Fruit fly (Drosophila melanogaster) whole organism, embryonic: ENCODE data around the gene CG15043.

Source experiments
- Antp ChIP-seq: fragments of 200-800 bp; sonication (Bioruptor generic); optimal IDR thresholded peaks from 3 replicates; lab custom pipeline; 2016; ENCODE audit warnings: missing biosample characterization, missing genetic modification characterization
- Atf6 ChIP-seq: fragments of 200-800 bp; sonication (Bioruptor generic); IDR thresholded peaks from 2 replicates; pipeline ENCODE4 v1.3.6; 2022; ENCODE audit warnings: missing biosample characterization, missing genetic modification characterization
- Awh ChIP-seq: fragments of 200-800 bp; sonication (Bioruptor generic); IDR thresholded peaks from 2 replicates; pipeline ENCODE4, ENCODE4 v1.3.6; 2022; ENCODE audit warnings: missing biosample characterization, missing genetic modification characterization
- CG10267 ChIP-seq: fragments of 200-800 bp; sonication (Bioruptor generic); optimal IDR thresholded peaks from 2 replicates; lab custom pipeline; 2018; ENCODE audit warnings: missing biosample characterization, mild to moderate bottlenecking, missing genetic modification characterization, moderate library complexity
- CG10431 ChIP-seq: fragments of 200-800 bp; sonication (Bioruptor generic); optimal IDR thresholded peaks from 3 replicates; lab custom pipeline; 2018; ENCODE audit warnings: missing biosample characterization, mild to moderate bottlenecking, missing genetic modification characterization
- CG12071 ChIP-seq: fragments of 200-800 bp; sonication (Bioruptor generic); optimal IDR thresholded peaks from 3 replicates; lab custom pipeline; 2018; ENCODE audit warnings: missing biosample characterization, mild to moderate bottlenecking, missing genetic modification characterization
- CG13775 ChIP-seq: fragments of 200-800 bp; sonication (Bioruptor generic); optimal IDR thresholded peaks from 3 replicates; lab custom pipeline; 2017; ENCODE audit warnings: missing biosample characterization, mild to moderate bottlenecking, missing genetic modification characterization
- CG15011 ChIP-seq: fragments of 200-800 bp; sonication (Bioruptor generic); optimal IDR thresholded peaks from 3 replicates; lab custom pipeline; 2018; ENCODE audit warnings: missing biosample characterization, mild to moderate bottlenecking, missing genetic modification characterization
- CG15269 ChIP-seq: fragments of 200-800 bp; sonication (Bioruptor generic); optimal IDR thresholded peaks from 2 replicates; lab custom pipeline; 2018; ENCODE audit warnings: missing biosample characterization, mild to moderate bottlenecking, missing genetic modification characterization, moderate library complexity
- CG15514 ChIP-seq: fragments of 200-800 bp; sonication (Bioruptor generic); optimal IDR thresholded peaks from 3 replicates; lab custom pipeline; 2017; ENCODE audit warnings: missing biosample characterization, missing genetic modification characterization, mild to moderate bottlenecking, moderate library complexity, missing genetic modification reagents
- CG16813 ChIP-seq: fragments of 200-800 bp; sonication (Bioruptor generic); IDR thresholded peaks from 3 replicates; pipeline ENCODE4 v1.3.6; 2022; ENCODE audit warnings: missing biosample characterization, missing genetic modification characterization; ENCODE audit not compliant: partially characterized antibody
- CG18619 ChIP-seq: fragments of 200-800 bp; sonication (Bioruptor generic); optimal IDR thresholded peaks from 3 replicates; lab custom pipeline; 2017; ENCODE audit warnings: missing biosample characterization, mild to moderate bottlenecking, missing genetic modification characterization
- CG2199 ChIP-seq: fragments of 200-800 bp; sonication (Bioruptor generic); IDR thresholded peaks from 3 replicates; pipeline ENCODE4 v1.3.6; 2022; ENCODE audit warnings: missing biosample characterization, missing genetic modification characterization
- CG2875 ChIP-seq: fragments of 200-800 bp; sonication (Bioruptor generic); optimal IDR thresholded peaks from 2 replicates; lab custom pipeline; 2017; ENCODE audit warnings: missing biosample characterization, mild to moderate bottlenecking, missing genetic modification characterization, missing genetic modification reagents
- CG30403 ChIP-seq: fragments of 200-800 bp; sonication (Bioruptor generic); optimal IDR thresholded peaks from 3 replicates; lab custom pipeline; 2016; ENCODE audit warnings: missing biosample characterization, missing genetic modification characterization
- CG32532 ChIP-seq: fragments of 200-800 bp; sonication (Bioruptor generic); IDR thresholded peaks from 2 replicates; pipeline ENCODE4 v1.3.6; 2022; ENCODE audit warnings: missing biosample characterization, missing genetic modification characterization
- CG4360 ChIP-seq: fragments of 200-800 bp; sonication (Bioruptor generic); IDR thresholded peaks from 2 replicates; pipeline ENCODE4 v1.3.6; 2022; ENCODE audit warnings: missing biosample characterization, missing genetic modification characterization
- CG43689 ChIP-seq: fragments of 200-800 bp; sonication (Bioruptor generic); IDR thresholded peaks from 2 replicates; pipeline ENCODE4 v1.3.6; 2022; ENCODE audit warnings: missing biosample characterization, missing genetic modification characterization
- CG4404 ChIP-seq: fragments of 200-800 bp; sonication (Bioruptor generic); IDR thresholded peaks from 2 replicates; pipeline ENCODE4 v1.3.6; 2022; ENCODE audit warnings: missing biosample characterization, missing genetic modification characterization
- CG4854 ChIP-seq: fragments of 200-800 bp; sonication (Bioruptor generic); optimal IDR thresholded peaks from 2 replicates; lab custom pipeline; 2016; ENCODE audit warnings: missing biosample characterization, missing genetic modification characterization, inconsistent platforms
- CG7372 ChIP-seq: fragments of 200-800 bp; sonication (Bioruptor generic); IDR thresholded peaks from 2 replicates; pipeline ENCODE4 v1.3.6; 2022; ENCODE audit warnings: missing biosample characterization, missing genetic modification characterization
- CG7745 ChIP-seq: fragments of 200-800 bp; sonication (Bioruptor generic); optimal IDR thresholded peaks from 2 replicates; lab custom pipeline; 2018; ENCODE audit warnings: missing biosample characterization, mild to moderate bottlenecking, missing genetic modification characterization, moderate library complexity
- CG7786 ChIP-seq: fragments of 200-800 bp; sonication (Bioruptor generic); optimal IDR thresholded peaks from 2 replicates; lab custom pipeline; 2016; ENCODE audit warnings: missing biosample characterization, missing genetic modification characterization
- CG8924 ChIP-seq: fragments of 200-800 bp; optimal IDR thresholded peaks from 3 replicates; lab custom pipeline; 2019; ENCODE audit warnings: missing biosample characterization, mild to moderate bottlenecking, missing genetic modification characterization, moderate library complexity
- CG9609 ChIP-seq: fragments of 200-800 bp; sonication (Bioruptor generic); optimal IDR thresholded peaks from 3 replicates; lab custom pipeline; 2016; ENCODE audit warnings: missing biosample characterization, missing genetic modification characterization
- Dad ChIP-seq: fragments of 200-800 bp; sonication (Bioruptor generic); optimal IDR thresholded peaks from 3 replicates; lab custom pipeline; 2016; ENCODE audit warnings: missing biosample characterization, missing genetic modification characterization
- Dll ChIP-seq: fragments of 200-800 bp; sonication (Bioruptor generic); IDR thresholded peaks from 4 replicates; pipeline ENCODE4 v1.3.6; 2022; ENCODE audit warnings: missing biosample characterization, missing genetic modification characterization; ENCODE audit not compliant: partially characterized antibody
- Fer2 ChIP-seq: fragments of 200-800 bp; sonication (Bioruptor generic); optimal IDR thresholded peaks from 2 replicates; lab custom pipeline; 2018; ENCODE audit warnings: missing biosample characterization, mild to moderate bottlenecking, missing genetic modification characterization, moderate library complexity
- Fer3 ChIP-seq: fragments of 200-800 bp; sonication (Bioruptor generic); optimal IDR thresholded peaks from 2 replicates; lab custom pipeline; 2018; ENCODE audit warnings: missing biosample characterization, mild to moderate bottlenecking, missing genetic modification characterization, moderate library complexity
- H2.0 ChIP-seq: fragments of 200-800 bp; sonication (Bioruptor generic); IDR thresholded peaks from 2 replicates; pipeline ENCODE4 v1.3.6; 2022; ENCODE audit warnings: missing biosample characterization, missing genetic modification characterization
- HLH3B ChIP-seq: fragments of 200-800 bp; sonication (Bioruptor generic); IDR thresholded peaks from 2 replicates; pipeline ENCODE4 v1.3.6; 2022; ENCODE audit warnings: missing biosample characterization, missing genetic modification characterization
- HLH4C ChIP-seq: fragments of 200-800 bp; sonication (Bioruptor generic); IDR thresholded peaks from 3 replicates; pipeline ENCODE4 v1.3.6; 2022; ENCODE audit warnings: missing biosample characterization, missing genetic modification characterization; ENCODE audit not compliant: partially characterized antibody
- Meics ChIP-seq: fragments of 200-800 bp; sonication (Bioruptor generic); optimal IDR thresholded peaks from 2 replicates; lab custom pipeline; 2017; ENCODE audit warnings: missing biosample characterization, mild to moderate bottlenecking, missing genetic modification characterization
- Myb ChIP-seq: fragments of 200-800 bp; sonication (Bioruptor generic); optimal IDR thresholded peaks from 2 replicates; lab custom pipeline; 2016; ENCODE audit warnings: missing biosample characterization, missing genetic modification characterization
- Optix ChIP-seq: fragments of 200-800 bp; sonication (Bioruptor generic); IDR thresholded peaks from 3 replicates; pipeline ENCODE4 v1.3.6; 2022; ENCODE audit warnings: missing biosample characterization, missing genetic modification characterization
- Stat92E ChIP-seq, 3 experiments: fragments of >200 bp in 2 of 3; fragments of 200-800 bp in 1 of 3; sonication (Bioruptor generic) in 1 of 3; optimal IDR thresholded peaks; 2 replicates each; lab custom pipeline; 2017 to 2019; ENCODE audit warnings: missing biosample characterization in 3 of 3, missing genetic modification characterization in 3 of 3, mild to moderate bottlenecking in 1 of 3, moderate library complexity in 1 of 3
- Vsx1 ChIP-seq: fragments of 200-800 bp; sonication (Bioruptor generic); optimal IDR thresholded peaks from 2 replicates; lab custom pipeline; 2017; ENCODE audit warnings: missing biosample characterization, mild to moderate bottlenecking, missing genetic modification characterization, missing genetic modification reagents
- ac ChIP-seq: fragments of 200-800 bp; sonication (Bioruptor generic); optimal IDR thresholded peaks from 3 replicates; lab custom pipeline; 2017; ENCODE audit warnings: missing biosample characterization, mild to moderate bottlenecking, missing genetic modification characterization
- ap ChIP-seq: fragments of 200-800 bp; sonication (Bioruptor generic); IDR thresholded peaks from 2 replicates; pipeline ENCODE4 v1.3.6; 2022; ENCODE audit warnings: missing biosample characterization, missing genetic modification characterization
- chinmo ChIP-seq: fragments of 200-800 bp; sonication (Bioruptor generic); IDR thresholded peaks from 4 replicates; pipeline ENCODE4 v1.3.6; 2022; ENCODE audit warnings: missing biosample characterization, missing genetic modification characterization; ENCODE audit not compliant: partially characterized antibody
- emc ChIP-seq: fragments of 200-800 bp; sonication (Bioruptor generic); optimal IDR thresholded peaks from 2 replicates; lab custom pipeline; 2016; ENCODE audit warnings: missing biosample characterization, missing genetic modification characterization
- hth ChIP-seq: fragments of >200 bp; optimal IDR thresholded peaks from 2 replicates; lab custom pipeline; 2017; ENCODE audit warnings: inconsistent platforms
- mld ChIP-seq: fragments of 200-800 bp; sonication (Bioruptor generic); IDR thresholded peaks from 3 replicates; pipeline ENCODE4 v1.3.6; 2022; ENCODE audit warnings: missing biosample characterization, missing genetic modification characterization; ENCODE audit not compliant: partially characterized antibody
- peb ChIP-seq: fragments of 200-800 bp; sonication (Bioruptor generic); IDR thresholded peaks from 2 replicates; pipeline ENCODE4 v1.3.6; 2022; ENCODE audit warnings: missing biosample characterization, missing genetic modification characterization
- psq ChIP-seq: fragments of 200-800 bp; sonication (Bioruptor generic); optimal IDR thresholded peaks from 2 replicates; lab custom pipeline; 2017; ENCODE audit warnings: missing biosample characterization, missing genetic modification characterization
- sna ChIP-seq: fragments of 200-800 bp; sonication (Bioruptor generic); IDR thresholded peaks from 2 replicates; pipeline ENCODE4 v1.3.6; 2022; ENCODE audit warnings: missing biosample characterization, missing genetic modification characterization; ENCODE audit not compliant: partially characterized antibody
- sr ChIP-seq: fragments of 200-800 bp; sonication (Bioruptor generic); IDR thresholded peaks from 3 replicates; pipeline ENCODE4 v1.3.6; 2022; ENCODE audit warnings: missing biosample characterization, missing genetic modification characterization
- sug ChIP-seq: fragments of 200-800 bp; optimal IDR thresholded peaks from 2 replicates; lab custom pipeline; 2019; ENCODE audit warnings: missing biosample characterization, mild to moderate bottlenecking, missing genetic modification characterization, moderate library complexity
- tio ChIP-seq: fragments of 200-800 bp; sonication (Bioruptor generic); optimal IDR thresholded peaks from 2 replicates; lab custom pipeline; 2017; ENCODE audit warnings: missing biosample characterization, missing genetic modification characterization, inconsistent platforms
- zen2 ChIP-seq: fragments of 200-800 bp; sonication (Bioruptor generic); IDR thresholded peaks from 3 replicates; pipeline ENCODE4 v1.3.6; 2022; ENCODE audit warnings: missing biosample characterization, missing genetic modification characterization; ENCODE audit not compliant: partially characterized antibody

Gene CG15043

dm6 chrX:18494165-18494740 is at the start of gene CG15043 (continued):
- TF ChIP-seq CG15514 (GFP tag; lab: Kevin White, UChicago) (peak; percentile 37), CG9609 (GFP tag; lab: Kevin White, UChicago) (no peak), CG43689 (GFP tag; lab: Robert Waterston, UW) (no peak), Myb (GFP tag; lab: Kevin White, UChicago) (peak; percentile 29), CG7786 (GFP tag; lab: Kevin White, UChicago) (peak; percentile 49), chinmo (GFP tag; lab: Robert Waterston, UW) (no peak), Optix (GFP tag; lab: Robert Waterston, UW) (no peak), emc (GFP tag; lab: Kevin White, UChicago) (no peak), Fer3 (tag; lab: Kevin White, UChicago) (peak; percentile 56), tio (GFP tag; lab: Kevin White, UChicago) (no peak), CG4360 (GFP tag; lab: Robert Waterston, UW) (no peak), CG15269 (no peak), ap (GFP tag; lab: Robert Waterston, UW) (0 out of 2 replicates have a peak, but pooled peaks have one; percentile 27), Atf6 (GFP tag; lab: Robert Waterston, UW) (peak; percentile 49; the same call in 1 of the 2 replicates), Awh (GFP tag; lab: Robert Waterston, UW) (no peak), CG8924 (tag; lab: Kevin White, UChicago) (no peak), sug (tag; lab: Kevin White, UChicago) (peak; percentile 22), CG30403 (GFP tag; lab: Kevin White, UChicago) (no peak), HLH3B (GFP tag; lab: Robert Waterston, UW) (0 out of 2 replicates have a peak, but pooled peaks have one; percentile 32), CG10431 (GFP tag; lab: Kevin White, UChicago) (no peak), hth (no peak), CG2875 (no peak), CG12071 (no peak), psq (GFP tag; lab: Kevin White, UChicago) (no peak), Fer2 (no peak), HLH4C (GFP tag; lab: Robert Waterston, UW) (no peak), Vsx1 (GFP tag; lab: Kevin White, UChicago) (no peak), Dll (GFP tag; lab: Robert Waterston, UW) (no peak), H2.0 (GFP tag; lab: Robert Waterston, UW) (no peak), CG16813 (GFP tag; lab: Robert Waterston, UW) (no peak), zen2 (GFP tag; lab: Robert Waterston, UW) (no peak), Stat92E (GFP tag; optimal IDR thresholded peaks at IDR 0.05; lab: Kevin White, UChicago) (no peak), sna (GFP tag; lab: Robert Waterston, UW) (no peak), CG15011 (GFP tag; lab: Kevin White, UChicago) (no peak), CG10267 (no peak), peb (GFP tag; lab: Robert Waterston, UW) (no peak), CG7745 (tag; lab: Kevin White, UChicago) (no peak), mld (GFP tag; lab: Robert Waterston, UW) (no peak), CG7372 (no peak), CG4404 (GFP tag; lab: Robert Waterston, UW) (no peak), sr (GFP tag; lab: Robert Waterston, UW) (no peak), CG18619 (GFP tag; lab: Kevin White, UChicago) (no peak), CG13775 (GFP tag; lab: Kevin White, UChicago) (no peak), CG2199 (no peak), Dad (GFP tag; lab: Kevin White, UChicago) (no peak), CG32532 (GFP tag; lab: Robert Waterston, UW) (peak; percentile 67), CG4854 (GFP tag; lab: Kevin White, UChicago) (no peak), Antp (GFP tag; lab: Kevin White, UChicago) (peak; percentile 50), Meics (GFP tag; lab: Kevin White, UChicago) (peak; percentile 71), ac (GFP tag; lab: Kevin White, UChicago) (no peak)
